Worm (Caenorhabditis elegans) whole organism, late embryonic: ENCODE measurements around the gene let-92.
A peak's percentile ranks its signal among the peaks of the same experiment; 100 is the strongest.

ENCODE experiments used
- C08G9.2 ChIP-seq: sonication (generic microtip); optimal IDR thresholded peaks from 2 replicates; lab custom pipeline; 2016; ENCODE audit warnings: mild to moderate bottlenecking, missing genetic modification characterization, moderate library complexity, missing compliant biosample characterization
- C38D4.7 ChIP-seq: fragments of 200-800 bp; sonication (Bioruptor generic); optimal IDR thresholded peaks from 2 replicates; lab custom pipeline; 2018; ENCODE audit warnings: mild to moderate bottlenecking, missing genetic modification characterization, moderate library complexity, missing compliant biosample characterization
- F13H6.1 ChIP-seq: sonication (generic microtip); optimal IDR thresholded peaks from 2 replicates; lab custom pipeline; 2016; ENCODE audit warnings: missing genetic modification characterization, missing compliant biosample characterization
- K02D7.2 ChIP-seq: sonication (generic microtip); optimal IDR thresholded peaks from 2 replicates; lab custom pipeline; 2017; ENCODE audit warnings: mild to moderate bottlenecking, missing genetic modification characterization, missing compliant biosample characterization
- K09A11.1 ChIP-seq: sonication (generic microtip); optimal IDR thresholded peaks from 2 replicates; lab custom pipeline; 2017; ENCODE audit warnings: antibody characterized with exemption, mild to moderate bottlenecking, missing genetic modification characterization, missing compliant biosample characterization; ENCODE audit not compliant: insufficient read depth
- Y22D7AL.16 ChIP-seq: sonication (generic microtip); optimal IDR thresholded peaks from 2 replicates; lab custom pipeline; 2016; ENCODE audit warnings: missing genetic modification characterization, missing compliant biosample characterization
- ama-1 ChIP-seq: fragments of 150-350 bp; optimal IDR thresholded peaks from 2 replicates; lab custom pipeline; 2014
- ceh-14 ChIP-seq: sonication (generic microtip); optimal IDR thresholded peaks from 2 replicates; lab custom pipeline; 2016; ENCODE audit warnings: missing genotype, missing genetic modification characterization, missing compliant biosample characterization
- ceh-18 ChIP-seq: sonication (generic microtip); optimal IDR thresholded peaks from 2 replicates; lab custom pipeline; 2016; ENCODE audit warnings: missing genetic modification characterization, missing compliant biosample characterization
- ceh-19 ChIP-seq: fragments of 200-800 bp; sonication (Bioruptor generic); optimal IDR thresholded peaks from 2 replicates; lab custom pipeline; 2018; ENCODE audit warnings: mild to moderate bottlenecking, missing genetic modification characterization, missing compliant biosample characterization
- ceh-2 ChIP-seq: sonication (generic microtip); optimal IDR thresholded peaks from 2 replicates; lab custom pipeline; 2016; ENCODE audit warnings: missing genotype, missing genetic modification characterization, missing compliant biosample characterization
- ceh-22 ChIP-seq: sonication (generic microtip); optimal IDR thresholded peaks from 2 replicates; lab custom pipeline; 2017; ENCODE audit warnings: missing biosample characterization, missing genetic modification characterization
- ceh-24 ChIP-seq: sonication (generic microtip); optimal IDR thresholded peaks from 2 replicates; lab custom pipeline; 2016; ENCODE audit warnings: mild to moderate bottlenecking, missing genetic modification characterization, missing compliant biosample characterization
- ceh-30 ChIP-seq: fragments of 150-350 bp; optimal IDR thresholded peaks from 2 replicates; lab custom pipeline; 2014; ENCODE audit warnings: missing biosample characterization, missing genetic modification characterization
- ceh-31 ChIP-seq: sonication (generic microtip); optimal IDR thresholded peaks from 2 replicates; lab custom pipeline; 2016; ENCODE audit warnings: missing genetic modification characterization, missing compliant biosample characterization
- ceh-34 ChIP-seq: sonication (generic microtip); optimal IDR thresholded peaks from 2 replicates; lab custom pipeline; 2016; ENCODE audit warnings: mild to moderate bottlenecking, missing genetic modification characterization, missing compliant biosample characterization
- ceh-45 ChIP-seq: fragments of 200-800 bp; sonication (Bioruptor generic); IDR thresholded peaks from 2 replicates; pipeline ENCODE4 v1.3.6; 2022; ENCODE audit warnings: missing genetic modification reagents, missing genetic modification characterization, missing compliant biosample characterization
- ceh-48 ChIP-seq: sonication (generic microtip); optimal IDR thresholded peaks from 2 replicates; lab custom pipeline; 2016; ENCODE audit warnings: missing genetic modification characterization, inconsistent platforms, missing compliant biosample characterization
- ceh-6 ChIP-seq: fragments of 200-800 bp; sonication (Bioruptor generic); optimal IDR thresholded peaks from 2 replicates; lab custom pipeline; 2018; ENCODE audit warnings: mild to moderate bottlenecking, missing genetic modification characterization, missing compliant biosample characterization
- dve-1 ChIP-seq: sonication (generic microtip); optimal IDR thresholded peaks from 2 replicates; lab custom pipeline; 2017; ENCODE audit warnings: antibody characterized with exemption, mild to moderate bottlenecking, missing genetic modification characterization, missing compliant biosample characterization
- elt-4 ChIP-seq: sonication (generic microtip); optimal IDR thresholded peaks from 2 replicates; lab custom pipeline; 2016; ENCODE audit warnings: missing genetic modification characterization, missing compliant biosample characterization
- ets-4 ChIP-seq: sonication (generic microtip); optimal IDR thresholded peaks from 2 replicates; lab custom pipeline; 2016; ENCODE audit warnings: missing genetic modification characterization, missing compliant biosample characterization
- eyg-1 ChIP-seq: sonication (generic microtip); optimal IDR thresholded peaks from 2 replicates; lab custom pipeline; 2016; ENCODE audit warnings: missing genotype, missing genetic modification characterization, missing compliant biosample characterization
- fax-1 ChIP-seq: sonication (generic microtip); optimal IDR thresholded peaks from 2 replicates; lab custom pipeline; 2016; ENCODE audit warnings: missing genotype, missing genetic modification characterization, missing compliant biosample characterization
- gmeb-2 ChIP-seq: sonication (generic microtip); optimal IDR thresholded peaks from 2 replicates; lab custom pipeline; 2016; ENCODE audit warnings: missing genetic modification characterization, inconsistent platforms, missing compliant biosample characterization
- hlh-13 ChIP-seq: fragments of 200-800 bp; sonication (Bioruptor generic); optimal IDR thresholded peaks from 2 replicates; lab custom pipeline; 2018; ENCODE audit warnings: mild to moderate bottlenecking, missing genetic modification characterization, missing compliant biosample characterization
- madf-2 ChIP-seq: sonication (generic microtip); optimal IDR thresholded peaks from 2 replicates; lab custom pipeline; 2017; ENCODE audit warnings: missing genetic modification characterization, missing compliant biosample characterization
- mec-3 ChIP-seq: sonication (generic microtip); optimal IDR thresholded peaks from 2 replicates; lab custom pipeline; 2016; ENCODE audit warnings: borderline replicate concordance, missing genetic modification characterization, missing compliant biosample characterization
- nfya-1 ChIP-seq: sonication (generic microtip); optimal IDR thresholded peaks from 2 replicates; lab custom pipeline; 2017; ENCODE audit warnings: missing genetic modification characterization, mild to moderate bottlenecking, missing compliant biosample characterization, antibody characterized with exemption, moderate library complexity
- nhr-232 ChIP-seq: sonication (generic microtip); optimal IDR thresholded peaks from 2 replicates; lab custom pipeline; 2016; ENCODE audit warnings: missing genetic modification characterization, missing compliant biosample characterization
- pag-3 ChIP-seq: sonication (generic microtip); optimal IDR thresholded peaks from 2 replicates; lab custom pipeline; 2016; ENCODE audit warnings: missing compliant biosample characterization, missing genetic modification characterization, borderline replicate concordance
- pha-4 ChIP-seq: fragments of 150-350 bp; optimal IDR thresholded peaks from 2 replicates; lab custom pipeline; 2018; ENCODE audit warnings: missing biosample characterization, missing genetic modification reagents, missing genetic modification characterization
- pqm-1 ChIP-seq: sonication (generic microtip); optimal IDR thresholded peaks from 2 replicates; lab custom pipeline; 2016; ENCODE audit warnings: missing genetic modification characterization, missing compliant biosample characterization
- pros-1 ChIP-seq: fragments of 150-350 bp; optimal IDR thresholded peaks from 2 replicates; lab custom pipeline; 2014; ENCODE audit warnings: missing biosample characterization, missing genetic modification reagents, missing genetic modification characterization
- rnt-1 ChIP-seq: sonication (generic microtip); optimal IDR thresholded peaks from 2 replicates; lab custom pipeline; 2016; ENCODE audit warnings: missing genetic modification characterization, missing compliant biosample characterization
- sox-2 ChIP-seq: fragments of 200-800 bp; sonication (Bioruptor generic); IDR thresholded peaks from 2 replicates; pipeline ENCODE4 v1.3.6; 2022; ENCODE audit warnings: missing genetic modification reagents, missing genetic modification characterization, missing compliant biosample characterization
- tbx-7 ChIP-seq: sonication (generic microtip); optimal IDR thresholded peaks from 2 replicates; lab custom pipeline; 2016; ENCODE audit warnings: missing genotype, missing genetic modification characterization, missing compliant biosample characterization
- unc-3 ChIP-seq, 2 experiments: fragments of 200-800 bp in 1 of 2; sonication (Bioruptor generic) in 1 of 2; sonication (generic microtip) in 1 of 2; conservative IDR thresholded peaks in 1 of 2; optimal IDR thresholded peaks in 1 of 2; 2 replicates each; pipeline versions ENCODE4 v1.3.6 to Lab custom; 2016 to 2022; ENCODE audit warnings: missing compliant biosample characterization in 2 of 2, missing genetic modification characterization in 2 of 2, missing genetic modification reagents in 1 of 2
- unc-86 ChIP-seq: sonication (generic microtip); optimal IDR thresholded peaks from 2 replicates; lab custom pipeline; 2016; ENCODE audit warnings: missing genetic modification characterization, missing compliant biosample characterization
- ztf-16 ChIP-seq: sonication (generic microtip); optimal IDR thresholded peaks from 2 replicates; lab custom pipeline; 2017; ENCODE audit warnings: missing genetic modification characterization, missing compliant biosample characterization

Gene let-92

DNA sequence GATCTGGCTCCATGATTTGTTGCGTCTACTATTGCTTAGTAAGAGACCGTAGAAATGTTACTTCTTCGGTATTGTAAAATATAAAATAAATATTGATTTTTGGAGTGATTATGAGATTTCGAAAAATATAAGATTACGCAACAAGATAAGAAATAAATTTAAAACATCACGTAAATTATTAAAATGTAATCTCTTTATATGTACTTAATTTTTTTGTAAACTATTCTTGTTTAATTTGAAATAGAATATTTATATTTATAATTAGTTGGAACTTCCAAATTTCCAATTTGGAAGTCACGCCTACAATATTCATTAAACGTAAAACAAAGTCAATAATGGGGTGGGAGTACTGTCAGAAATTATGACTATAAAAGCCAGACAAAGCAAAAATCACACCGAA lies 24.8 kb upstream of the let-92 start, which contains the start of gene M117.4:
Gene M117.4, minus strand, starts transcription at position 101 of the 400 bp plus-strand sequence.
- TF ChIP-seq nfya-1 (tag; lab: Kevin White, UChicago) (no peak), unc-3 (GFP tag; conservative IDR thresholded peaks at IDR 0.05; lab: Robert Waterston, UW) (no peak), unc-3 (tag; optimal IDR thresholded peaks at IDR 0.05; lab: Kevin White, UChicago) (no peak), ceh-48 (tag; lab: Kevin White, UChicago) (no peak), sox-2 (GFP tag; lab: Robert Waterston, UW) (no peak), hlh-13 (GFP tag; lab: Kevin White, UChicago) (no peak), madf-2 (tag; lab: Kevin White, UChicago) (no peak), ceh-24 (tag; lab: Kevin White, UChicago) (no peak), ama-1 (lab: Kevin White, UChicago) (no peak), C08G9.2 (tag; lab: Kevin White, UChicago) (no peak), ets-4 (no peak), ceh-19 (GFP tag; lab: Kevin White, UChicago) (no peak)

ce11 chrIV:11838657-11839056 lies 19.6 kb upstream of the let-92 start, which contains the start of gene fbxb-3:
Gene fbxb-3 (plus strand): TSS chrIV:11838957.
- TF ChIP-seq ceh-34 (tag; lab: Kevin White, UChicago) (no peak), ceh-30 (tag; lab: Kevin White, UChicago) (no peak), K02D7.2 (tag; lab: Kevin White, UChicago) (no peak), gmeb-2 (tag; lab: Kevin White, UChicago) (no peak), ceh-14 (no peak), Y22D7AL.16 (tag; lab: Kevin White, UChicago) (no peak), ceh-22 (tag; lab: Kevin White, UChicago) (no peak), unc-86 (tag; lab: Kevin White, UChicago) (no peak)

- TF ChIP-seq tbx-7 (no peak), pros-1 (no peak), ztf-16 (tag; lab: Kevin White, UChicago) (no peak), ceh-30 (tag; lab: Kevin White, UChicago) (no peak), ceh-2 (tag; lab: Kevin White, UChicago) (no peak), eyg-1 (tag; lab: Kevin White, UChicago) (no peak)
These were observed 16.1 kb upstream of the let-92 start, which contains the start of gene F38H4.3 for ce11 chrIV:11842121-11842520. Gene F38H4.3 (plus strand): TSS chrIV:11842421.

ce11 chrIV:11847771-11848312 lies 10.4 kb upstream of the let-92 start, which contains the start of the genes F38H4.6 and F38H4.4:
Gene F38H4.6 (minus strand): TSS chrIV:11847871.
Gene F38H4.4 (plus strand): TSS chrIV:11848262.
- TF ChIP-seq mec-3 (tag; lab: Kevin White, UChicago), result no peak
- no peak for TF ChIP-seq ztf-16 (tag; lab: Kevin White, UChicago)
- no peak for TF ChIP-seq eyg-1 (tag; lab: Kevin White, UChicago)
- no peak for TF ChIP-seq ceh-18 (tag; lab: Kevin White, UChicago)
- no peak for TF ChIP-seq ceh-30 (tag; lab: Kevin White, UChicago)
- TF ChIP-seq ceh-19 (GFP tag; lab: Kevin White, UChicago), result no peak
- no peak for TF ChIP-seq ceh-45 (GFP tag; lab: Robert Waterston, UW)
- TF ChIP-seq pha-4 (tag; lab: Kevin White, UChicago), result no peak
- no peak for TF ChIP-seq ceh-6 (GFP tag; lab: Kevin White, UChicago)
- no peak for TF ChIP-seq ceh-48 (tag; lab: Kevin White, UChicago)

- TF ChIP-seq pros-1 (no peak), gmeb-2 (tag; lab: Kevin White, UChicago) (no peak)
These were observed 6.4 kb upstream of the let-92 start, which contains the start of gene F38H4.5 for ce11 chrIV:11851882-11852281. Gene F38H4.5 (plus strand): TSS chrIV:11852182.

ce11 chrIV:11854777-11855176 lies 3.5 kb upstream of the let-92 start, which contains the start of gene tag-30:
Gene tag-30 (minus strand): TSS chrIV:11855159.
- TF ChIP-seq F13H6.1 (tag; lab: Kevin White, UChicago) (no peak), rnt-1 (tag; lab: Kevin White, UChicago) (no peak), pag-3 (tag; lab: Kevin White, UChicago) (no peak), fax-1 (no peak), ets-4 (no peak), dve-1 (tag; lab: Kevin White, UChicago) (no peak), ceh-24 (tag; lab: Kevin White, UChicago) (no peak), K09A11.1 (tag; lab: Kevin White, UChicago) (no peak), eyg-1 (tag; lab: Kevin White, UChicago) (no peak), pqm-1 (no peak), unc-86 (tag; lab: Kevin White, UChicago) (no peak), C08G9.2 (tag; lab: Kevin White, UChicago) (no peak), nhr-232 (tag; lab: Kevin White, UChicago) (no peak), elt-4 (no peak), sox-2 (GFP tag; lab: Robert Waterston, UW) (no peak), C38D4.7 (GFP tag; lab: Kevin White, UChicago) (no peak), hlh-13 (GFP tag; lab: Kevin White, UChicago) (no peak), ceh-31 (tag; lab: Kevin White, UChicago) (peak; percentile 62)
